Worm (Caenorhabditis elegans): ENCODE measurements around the gene ZK418.13.
A peak's percentile ranks its signal among the peaks of the same experiment; 100 is the strongest.

ZK418.13 gene

DNA sequence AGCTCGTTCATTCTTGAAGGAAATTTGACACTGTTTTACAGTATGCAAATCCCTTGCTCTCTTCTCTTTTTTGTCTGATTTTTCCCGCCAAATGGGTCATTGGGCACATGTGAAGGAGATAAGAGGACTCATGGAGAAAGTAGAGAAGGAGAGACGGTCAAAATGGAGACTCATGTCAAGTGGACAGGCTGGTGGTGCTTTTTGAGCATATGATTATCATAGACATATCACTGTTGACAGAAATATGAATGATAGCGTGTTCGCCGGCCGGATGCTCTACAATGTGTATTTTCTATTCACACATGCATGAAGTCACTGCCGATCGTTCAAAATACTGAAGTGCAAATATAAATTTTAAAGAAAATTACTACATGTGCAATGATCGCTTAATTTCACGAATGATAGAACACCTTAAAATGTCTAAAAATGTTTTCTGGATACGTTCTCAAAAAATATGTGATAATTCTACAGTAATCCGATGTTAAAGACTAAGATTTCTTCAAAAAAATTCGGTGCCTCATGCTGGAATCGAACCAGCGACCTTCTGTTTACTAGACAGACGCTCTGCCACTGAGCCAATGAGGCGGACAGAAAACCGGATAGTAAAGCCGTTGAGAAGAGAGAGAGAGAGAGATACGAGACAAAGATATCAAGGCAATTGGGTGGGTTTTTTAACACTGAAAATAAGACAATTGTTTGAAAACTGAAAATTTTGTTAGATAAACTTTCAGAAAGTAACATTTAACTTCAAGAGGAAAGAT lies 46.1 kb downstream of the ZK418.13 start:
- TF ChIP-seq fax-1 (tag; optimal IDR thresholded peaks at IDR 0.05): no peak
- no peak for TF ChIP-seq T23F11.4 (GFP tag; optimal IDR thresholded peaks at IDR 0.05)
- no peak for TF ChIP-seq sox-2 (GFP tag; IDR thresholded peaks at IDR 0.05)
- TF ChIP-seq C08G9.2 (tag; optimal IDR thresholded peaks at IDR 0.05): no peak
- TF ChIP-seq hlh-30 (tag; optimal IDR thresholded peaks at IDR 0.05; ENCODE audit: insufficient read depth): no peak
- peak; percentile 42 for TF ChIP-seq lin-11 (tag; optimal IDR thresholded peaks at IDR 0.05)
- TF ChIP-seq sdc-2 (tag; optimal IDR thresholded peaks at IDR 0.05): no peak
- TF ChIP-seq dmd-4 (tag; optimal IDR thresholded peaks at IDR 0.05; ENCODE audit: borderline replicate concordance): no peak
- no peak for TF ChIP-seq ceh-31 (tag; optimal IDR thresholded peaks at IDR 0.05)
- TF ChIP-seq ceh-18 (tag; optimal IDR thresholded peaks at IDR 0.05): peak; percentile 12
- no peak for TF ChIP-seq ceh-24 (tag; optimal IDR thresholded peaks at IDR 0.05)
- TF ChIP-seq ceh-14 (tag; optimal IDR thresholded peaks at IDR 0.05): no peak
- no peak for TF ChIP-seq zip-5 (tag; optimal IDR thresholded peaks at IDR 0.05)
- TF ChIP-seq ama-1 (optimal IDR thresholded peaks at IDR 0.05): no peak
- peak; percentile 17 for TF ChIP-seq ahr-1 (tag; optimal IDR thresholded peaks at IDR 0.05)
- peak; percentile 12 for TF ChIP-seq ref-2 (tag; optimal IDR thresholded peaks at IDR 0.05)
- TF ChIP-seq unc-42 (tag; optimal IDR thresholded peaks at IDR 0.05): no peak
- no peak for TF ChIP-seq K09A11.1 (tag; optimal IDR thresholded peaks at IDR 0.05; ENCODE audit: insufficient read depth)
- TF ChIP-seq ceh-2 (tag; optimal IDR thresholded peaks at IDR 0.05): no peak
- peak; percentile 24 for TF ChIP-seq ztf-16 (tag; optimal IDR thresholded peaks at IDR 0.05)
- TF ChIP-seq ceh-45 (GFP tag; IDR thresholded peaks at IDR 0.05): no peak
- TF ChIP-seq gmeb-2 (tag; optimal IDR thresholded peaks at IDR 0.05): peak; percentile 50
- peak; percentile 55 for TF ChIP-seq ttx-3 (tag; optimal IDR thresholded peaks at IDR 0.05)
- no peak for TF ChIP-seq odd-2 (tag; optimal IDR thresholded peaks at IDR 0.05)
- no peak for TF ChIP-seq mec-3 (tag; optimal IDR thresholded peaks at IDR 0.05; ENCODE audit: borderline replicate concordance)
- TF ChIP-seq eyg-1 (tag; optimal IDR thresholded peaks at IDR 0.05): no peak
- TF ChIP-seq ceh-9 (tag; optimal IDR thresholded peaks at IDR 0.05): no peak
- no peak for TF ChIP-seq tbx-7 (tag; optimal IDR thresholded peaks at IDR 0.05)
- peak; percentile 6 for TF ChIP-seq tbx-2 (tag; optimal IDR thresholded peaks at IDR 0.05)
- TF ChIP-seq pat-9 (tag; optimal IDR thresholded peaks at IDR 0.05): peak; percentile 33
- TF ChIP-seq rnt-1 (tag; optimal IDR thresholded peaks at IDR 0.05): no peak
- no peak for TF ChIP-seq hlh-13 (GFP tag; optimal IDR thresholded peaks at IDR 0.05)
- TF ChIP-seq lim-6 (tag; optimal IDR thresholded peaks at IDR 0.05): no peak
- TF ChIP-seq hlh-6 (tag; optimal IDR thresholded peaks at IDR 0.05): peak; percentile 75
- TF ChIP-seq K02D7.2 (tag; optimal IDR thresholded peaks at IDR 0.05): no peak
- no peak for TF ChIP-seq pag-3 (tag; optimal IDR thresholded peaks at IDR 0.05; ENCODE audit: borderline replicate concordance)
- peak; percentile 45 for TF ChIP-seq dve-1 (tag; optimal IDR thresholded peaks at IDR 0.05)
- peak; percentile 55 for TF ChIP-seq ceh-6 (GFP tag; optimal IDR thresholded peaks at IDR 0.05)
- TF ChIP-seq madf-2 (tag; optimal IDR thresholded peaks at IDR 0.05): no peak
- TF ChIP-seq sox-4 (tag; optimal IDR thresholded peaks at IDR 0.05): peak; percentile 34
- peak; percentile 8 for TF ChIP-seq elt-2 (tag; optimal IDR thresholded peaks at IDR 0.05)
- TF ChIP-seq nhr-11 (tag; optimal IDR thresholded peaks at IDR 0.05): no peak
- TF ChIP-seq fkh-6 (tag; optimal IDR thresholded peaks at IDR 0.05): no peak
- TF ChIP-seq fkh-10 (GFP tag; optimal IDR thresholded peaks at IDR 0.05): no peak
- peak; percentile 13 for TF ChIP-seq npax-4 (tag; optimal IDR thresholded peaks at IDR 0.05)
- TF ChIP-seq ets-4 (tag; optimal IDR thresholded peaks at IDR 0.05): no peak
- TF ChIP-seq ceh-22 (tag; optimal IDR thresholded peaks at IDR 0.05): no peak
- TF ChIP-seq unc-55 (GFP tag; optimal IDR thresholded peaks at IDR 0.05): no peak
- peak; percentile 10 for TF ChIP-seq F13H6.1 (tag; optimal IDR thresholded peaks at IDR 0.05)
- no peak for TF ChIP-seq elt-4 (tag; optimal IDR thresholded peaks at IDR 0.05)
- TF ChIP-seq unc-3 (GFP tag; conservative IDR thresholded peaks at IDR 0.05): no peak
- TF ChIP-seq unc-3 (tag; optimal IDR thresholded peaks at IDR 0.05): peak; percentile 9
- no peak for TF ChIP-seq hlh-8 (tag; optimal IDR thresholded peaks at IDR 0.05)

Measured in whole organism, late embryonic.